Fruit fly (Drosophila melanogaster): ENCODE measurements around the gene Rab3-GEF.

Gene Rab3-GEF

DNA sequence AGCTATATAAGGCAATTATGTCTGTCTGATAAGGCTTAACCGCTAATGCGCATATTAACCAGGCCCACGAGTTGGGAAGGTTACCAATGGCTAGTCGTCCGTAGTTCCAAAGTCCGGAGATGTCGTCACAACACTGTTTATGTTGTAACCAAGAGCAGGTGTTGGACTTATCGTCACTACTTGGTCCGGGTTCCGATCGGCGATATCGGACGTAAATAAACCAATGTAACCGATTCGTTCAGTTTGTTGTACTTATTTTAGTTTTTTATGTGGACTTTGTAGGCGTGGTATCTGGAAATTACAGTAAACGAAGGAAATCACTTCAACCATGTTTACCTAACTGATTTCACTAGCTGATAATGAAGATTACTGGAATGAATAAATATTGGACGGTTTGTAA, 11.1 kb upstream of the Rab3-GEF start:
- TF ChIP-seq salr (GFP tag; optimal IDR thresholded peaks at IDR 0.05): peak in 1 of 2 experiments; percentile 17
- TF ChIP-seq CG9139 (GFP tag; optimal IDR thresholded peaks at IDR 0.05): peak; percentile 47
- TF ChIP-seq CG1621 (tag; optimal IDR thresholded peaks at IDR 0.05): peak; percentile 22
- peak; percentile 36 for TF ChIP-seq CG6808 (GFP tag; optimal IDR thresholded peaks at IDR 0.05)
- peak; percentile 71 for TF ChIP-seq Eip78C (GFP tag)
- no peak for TF ChIP-seq fd85E (GFP tag; optimal IDR thresholded peaks at IDR 0.05)
- TF ChIP-seq ss (GFP tag; optimal IDR thresholded peaks at IDR 0.05): peak in 1 of 2 experiments; percentile 51
- no peak for TF ChIP-seq CG6163 (GFP tag; IDR thresholded peaks at IDR 0.05)
- TF ChIP-seq svp (GFP tag): no peak
- peak; percentile 5 for TF ChIP-seq CG8632 (GFP tag; optimal IDR thresholded peaks at IDR 0.05)
- peak; percentile 86 for TF ChIP-seq fkh (GFP tag; optimal IDR thresholded peaks at IDR 0.05)
- peak; percentile 32 for TF ChIP-seq CG10669 (GFP tag; optimal IDR thresholded peaks at IDR 0.05)

- TF ChIP-seq CG34406 (GFP tag; optimal IDR thresholded peaks at IDR 0.05) (no peak), CG11294 (GFP tag; IDR thresholded peaks at IDR 0.05) (no peak), CG3032 (tag; optimal IDR thresholded peaks at IDR 0.05) (no peak), Sox15 (GFP tag; optimal IDR thresholded peaks at IDR 0.05) (no peak), Eip78C (GFP tag) (peak; percentile 54), vri (GFP tag; optimal IDR thresholded peaks at IDR 0.05) (peak; percentile 86), acj6 (GFP tag; optimal IDR thresholded peaks at IDR 0.05) (no peak), CG10669 (GFP tag; optimal IDR thresholded peaks at IDR 0.05) (peak; percentile 9), spab (GFP tag; optimal IDR thresholded peaks at IDR 0.05) (peak; percentile 32), CG8119 (GFP tag; IDR thresholded peaks at IDR 0.05) (peak; percentile 37; the same call in 1 of the 3 replicates), dsx (GFP tag; optimal IDR thresholded peaks at IDR 0.05; ENCODE audit: poor library complexity, severe bottlenecking) (no peak), Ets96B (tag; optimal IDR thresholded peaks at IDR 0.05) (peak; percentile 23), Sox14 (GFP tag; optimal IDR thresholded peaks at IDR 0.05) (no peak), net (GFP tag; optimal IDR thresholded peaks at IDR 0.05) (peak; percentile 25), CG6808 (GFP tag; optimal IDR thresholded peaks at IDR 0.05) (peak; percentile 46), CG16779 (tag; optimal IDR thresholded peaks at IDR 0.05) (peak; percentile 41), CG6276 (GFP tag; optimal IDR thresholded peaks at IDR 0.05) (peak; percentile 75), fkh (GFP tag; optimal IDR thresholded peaks at IDR 0.05) (no peak), lz (GFP tag; optimal IDR thresholded peaks at IDR 0.05) (no peak), eg (GFP tag; IDR thresholded peaks at IDR 0.05) (no peak), ss (GFP tag; optimal IDR thresholded peaks at IDR 0.05) (peak; percentile 49 to 87), CG6163 (GFP tag; IDR thresholded peaks at IDR 0.05) (peak; percentile 48; the same call in 2 of the 3 replicates), CG3919 (GFP tag; optimal IDR thresholded peaks at IDR 0.05) (peak; percentile 10), Smox (GFP tag; optimal IDR thresholded peaks at IDR 0.05) (no peak), CG8319 (GFP tag; optimal IDR thresholded peaks at IDR 0.05) (peak; percentile 21), OdsH (GFP tag; optimal IDR thresholded peaks at IDR 0.05) (no peak), Eip93F (GFP tag; optimal IDR thresholded peaks at IDR 0.05) (peak; percentile 62), Eip75B (GFP tag; optimal IDR thresholded peaks at IDR 0.05) (no peak), Lpt (GFP tag; optimal IDR thresholded peaks at IDR 0.05) (peak; percentile 5), Hr4 (GFP tag; optimal IDR thresholded peaks at IDR 0.05) (no peak), fd85E (GFP tag; optimal IDR thresholded peaks at IDR 0.05) (no peak), CG31627 (GFP tag; optimal IDR thresholded peaks at IDR 0.05) (no peak), CG6792 (GFP tag; optimal IDR thresholded peaks at IDR 0.05) (no peak), CG32006 (GFP tag; optimal IDR thresholded peaks at IDR 0.05) (peak; percentile 13), svp (GFP tag) (peak; percentile 82), CG7368 (GFP tag; optimal IDR thresholded peaks at IDR 0.05) (no peak), CG9139 (GFP tag; optimal IDR thresholded peaks at IDR 0.05) (peak; percentile 59)
These were observed 10.2 kb upstream of the Rab3-GEF start for dm6 chrX:15079163-15079809.
